Fruit fly (Drosophila melanogaster) whole organism, embryonic: Measurements from ENCODE around the gene Atf3.
A peak's percentile ranks its signal among the peaks of the same experiment; 100 is the strongest.

Source experiments
- Abd-B ChIP-seq: fragments of 200-800 bp; sonication (Bioruptor generic); optimal IDR thresholded peaks from 2 replicates; lab custom pipeline; 2018; ENCODE audit warnings: missing biosample characterization, mild to moderate bottlenecking, missing genetic modification characterization, moderate library complexity
- CG10321 ChIP-seq: fragments of 200-800 bp; sonication (Bioruptor generic); IDR thresholded peaks from 2 replicates; pipeline ENCODE4 v1.3.6; 2022; ENCODE audit warnings: missing biosample characterization, missing genetic modification characterization
- CG1647 ChIP-seq: fragments of 200-800 bp; sonication (Bioruptor generic); optimal IDR thresholded peaks from 3 replicates; lab custom pipeline; 2016; ENCODE audit warnings: missing biosample characterization, missing genetic modification characterization
- CG18262 ChIP-seq: fragments of 200-800 bp; optimal IDR thresholded peaks from 3 replicates; lab custom pipeline; 2019; ENCODE audit warnings: missing biosample characterization, mild to moderate bottlenecking, missing genetic modification characterization, moderate library complexity
- CG1832 ChIP-seq: fragments of 200-800 bp; sonication (Bioruptor generic); optimal IDR thresholded peaks from 2 replicates; lab custom pipeline; 2017; ENCODE audit warnings: missing biosample characterization, mild to moderate bottlenecking, missing genetic modification characterization, inconsistent platforms
- CG31224 ChIP-seq: fragments of 200-800 bp; sonication (Bioruptor generic); IDR thresholded peaks from 2 replicates; pipeline ENCODE4 v1.3.6; 2022; ENCODE audit warnings: missing biosample characterization, missing genetic modification characterization
- CG4360 ChIP-seq: fragments of 200-800 bp; sonication (Bioruptor generic); IDR thresholded peaks from 2 replicates; pipeline ENCODE4 v1.3.6; 2022; ENCODE audit warnings: missing biosample characterization, missing genetic modification characterization
- CG4854 ChIP-seq: fragments of 200-800 bp; sonication (Bioruptor generic); optimal IDR thresholded peaks from 2 replicates; lab custom pipeline; 2016; ENCODE audit warnings: missing biosample characterization, missing genetic modification characterization, inconsistent platforms
- CG5180 ChIP-seq: fragments of 200-800 bp; sonication (Bioruptor generic); optimal IDR thresholded peaks from 3 replicates; lab custom pipeline; 2017; ENCODE audit warnings: missing biosample characterization, missing genetic modification characterization, mild to moderate bottlenecking, moderate library complexity, missing genetic modification reagents
- CG5245 ChIP-seq: fragments of 200-800 bp; sonication (Bioruptor generic); optimal IDR thresholded peaks from 3 replicates; lab custom pipeline; 2016; ENCODE audit warnings: missing biosample characterization, missing genetic modification characterization
- CG6272 ChIP-seq: fragments of 200-800 bp; sonication (Bioruptor generic); IDR thresholded peaks from 2 replicates; pipeline ENCODE4 v1.3.6; 2022; ENCODE audit warnings: missing biosample characterization, missing genetic modification characterization
- CG6683 ChIP-seq: fragments of 200-800 bp; sonication (Bioruptor generic); optimal IDR thresholded peaks from 2 replicates; lab custom pipeline; 2017; ENCODE audit warnings: missing biosample characterization, mild to moderate bottlenecking, missing genetic modification characterization, missing genetic modification reagents
- CG6689 ChIP-seq: fragments of 200-800 bp; sonication (Bioruptor generic); IDR thresholded peaks from 2 replicates; pipeline ENCODE4 v1.3.6; 2022; ENCODE audit warnings: missing biosample characterization, missing genetic modification characterization
- CG6765 ChIP-seq: fragments of 200-800 bp; sonication (Bioruptor generic); optimal IDR thresholded peaks from 3 replicates; lab custom pipeline; 2017; ENCODE audit warnings: missing biosample characterization, mild to moderate bottlenecking, missing genetic modification characterization
- CG7928 ChIP-seq: fragments of 200-800 bp; sonication (Bioruptor generic); optimal IDR thresholded peaks from 2 replicates; lab custom pipeline; 2017; ENCODE audit warnings: missing biosample characterization, mild to moderate bottlenecking, missing genetic modification characterization
- CG8765 ChIP-seq: fragments of 200-800 bp; sonication (Bioruptor generic); IDR thresholded peaks from 2 replicates; pipeline ENCODE4 v1.3.6; 2022; ENCODE audit warnings: missing biosample characterization, missing genetic modification characterization
- CG9876 ChIP-seq: fragments of 200-800 bp; sonication (Bioruptor generic); optimal IDR thresholded peaks from 2 replicates; lab custom pipeline; 2016; ENCODE audit warnings: missing biosample characterization, missing genetic modification characterization
- D19A ChIP-seq: fragments of 200-800 bp; optimal IDR thresholded peaks from 3 replicates; lab custom pipeline; 2019; ENCODE audit warnings: missing biosample characterization, mild to moderate bottlenecking, missing genetic modification characterization, moderate library complexity
- Deaf1 ChIP-seq: fragments of 200-800 bp; optimal IDR thresholded peaks from 3 replicates; lab custom pipeline; 2019; ENCODE audit warnings: missing biosample characterization, mild to moderate bottlenecking, missing genetic modification characterization, moderate library complexity
- E2f2 ChIP-seq: fragments of 200-800 bp; sonication (Bioruptor generic); IDR thresholded peaks from 2 replicates; pipeline ENCODE4 v1.3.6; 2022; ENCODE audit warnings: missing biosample characterization, missing genetic modification characterization
- ERR ChIP-seq: fragments of 200-800 bp; sonication (Bioruptor generic); optimal IDR thresholded peaks from 2 replicates; lab custom pipeline; 2016; ENCODE audit warnings: missing biosample characterization, missing genetic modification characterization
- Ets65A ChIP-seq: fragments of 200-800 bp; sonication (Bioruptor generic); peaks from one replicate; lab custom pipeline; 2016; ENCODE audit warnings: missing biosample characterization, missing genetic modification characterization
- Hmr ChIP-seq: fragments of 200-800 bp; sonication (Bioruptor generic); optimal IDR thresholded peaks from 3 replicates; lab custom pipeline; 2017; ENCODE audit warnings: mild to moderate bottlenecking, missing biosample characterization, missing genetic modification reagents, missing genetic modification characterization
- Lim3 ChIP-seq: fragments of 200-800 bp; sonication (Bioruptor generic); IDR thresholded peaks from 2 replicates; pipeline ENCODE4 v1.3.6; 2022; ENCODE audit warnings: missing biosample characterization, missing genetic modification characterization
- Nf-YC ChIP-seq: fragments of 200-800 bp; optimal IDR thresholded peaks from 3 replicates; lab custom pipeline; 2019; ENCODE audit warnings: missing biosample characterization, mild to moderate bottlenecking, missing genetic modification characterization, moderate library complexity
- NfI ChIP-seq: fragments of 200-800 bp; sonication (Bioruptor generic); optimal IDR thresholded peaks from 3 replicates; lab custom pipeline; 2018; ENCODE audit warnings: missing biosample characterization, mild to moderate bottlenecking, missing genetic modification characterization, moderate library complexity
- PHDP ChIP-seq: fragments of 200-800 bp; sonication (Bioruptor generic); optimal IDR thresholded peaks from 3 replicates; lab custom pipeline; 2018; ENCODE audit warnings: missing biosample characterization, mild to moderate bottlenecking, missing genetic modification characterization, moderate library complexity
- Stat92E ChIP-seq, 3 experiments: fragments of >200 bp in 2 of 3; fragments of 200-800 bp in 1 of 3; sonication (Bioruptor generic) in 1 of 3; optimal IDR thresholded peaks; 2 replicates each; lab custom pipeline; 2017 to 2019; ENCODE audit warnings: missing biosample characterization in 3 of 3, missing genetic modification characterization in 3 of 3, mild to moderate bottlenecking in 1 of 3, moderate library complexity in 1 of 3
- btn ChIP-seq: fragments of 200-800 bp; sonication (Bioruptor generic); optimal IDR thresholded peaks from 2 replicates; lab custom pipeline; 2016; ENCODE audit warnings: missing biosample characterization, missing genetic modification characterization
- chif ChIP-seq, 2 experiments: fragments of 200-800 bp; sonication (Bioruptor generic); optimal IDR thresholded peaks; 3 replicates each; lab custom pipeline; 2016; ENCODE audit warnings: missing biosample characterization in 2 of 2, missing genetic modification characterization in 2 of 2
- croc ChIP-seq: fragments of 200-800 bp; sonication (Bioruptor generic); conservative IDR thresholded peaks from 3 replicates; pipeline ENCODE4 v1.3.6; 2022; ENCODE audit warnings: missing biosample characterization, missing genetic modification characterization
- dan ChIP-seq: fragments of 200-800 bp; sonication (Bioruptor generic); IDR thresholded peaks from 2 replicates; pipeline ENCODE4 v1.3.6; 2022; ENCODE audit warnings: missing biosample characterization, missing genetic modification characterization
- danr ChIP-seq: fragments of 200-800 bp; sonication (Bioruptor generic); IDR thresholded peaks from 2 replicates; pipeline ENCODE4 v1.3.6; 2022; ENCODE audit warnings: missing biosample characterization, missing genetic modification characterization
- exex ChIP-seq: fragments of 200-800 bp; sonication (Bioruptor generic); optimal IDR thresholded peaks from 4 replicates; lab custom pipeline; 2018; ENCODE audit warnings: missing biosample characterization, mild to moderate bottlenecking, missing genetic modification characterization, moderate library complexity
- grau ChIP-seq: fragments of 200-800 bp; optimal IDR thresholded peaks from 3 replicates; lab custom pipeline; 2019; ENCODE audit warnings: missing biosample characterization, mild to moderate bottlenecking, missing genetic modification characterization, moderate library complexity
- h ChIP-seq: fragments of >200 bp; optimal IDR thresholded peaks from 2 replicates; lab custom pipeline; 2017
- her ChIP-seq: fragments of 200-800 bp; sonication (Bioruptor generic); optimal IDR thresholded peaks from 2 replicates; lab custom pipeline; 2016; ENCODE audit warnings: missing biosample characterization, missing genetic modification characterization
- hkb ChIP-seq, 2 experiments: fragments of 200-800 bp in 1 of 2; fragments of >200 bp in 1 of 2; sonication (Bioruptor generic) in 1 of 2; IDR thresholded peaks in 1 of 2; optimal IDR thresholded peaks in 1 of 2; 2 replicates each; pipeline versions ENCODE4 v1.3.6 to Lab custom; 2017 to 2022; ENCODE audit warnings: missing biosample characterization in 1 of 2, missing genetic modification characterization in 1 of 2
- jumu ChIP-seq: fragments of 200-800 bp; sonication (Bioruptor generic); optimal IDR thresholded peaks from 3 replicates; lab custom pipeline; 2016; ENCODE audit warnings: missing biosample characterization, missing genetic modification characterization
- kni ChIP-seq: fragments of 200-800 bp; sonication (Bioruptor generic); optimal IDR thresholded peaks from 3 replicates; lab custom pipeline; 2017; ENCODE audit warnings: mild to moderate bottlenecking, missing biosample characterization, missing genetic modification reagents, missing genetic modification characterization
- knrl ChIP-seq: fragments of 200-800 bp; sonication (Bioruptor generic); IDR thresholded peaks from 3 replicates; pipeline ENCODE4 v1.3.6; 2022; ENCODE audit warnings: missing biosample characterization, missing genetic modification characterization; ENCODE audit not compliant: partially characterized antibody
- luna ChIP-seq: fragments of 200-800 bp; sonication (Bioruptor generic); optimal IDR thresholded peaks from 2 replicates; lab custom pipeline; 2016; ENCODE audit warnings: missing biosample characterization, missing genetic modification characterization
- odd ChIP-seq: fragments of 200-800 bp; sonication (Bioruptor generic); optimal IDR thresholded peaks from 2 replicates; lab custom pipeline; 2017; ENCODE audit warnings: missing biosample characterization, mild to moderate bottlenecking, missing genetic modification characterization
- p53 ChIP-seq: fragments of 200-800 bp; sonication (Bioruptor generic); optimal IDR thresholded peaks from 2 replicates; lab custom pipeline; 2016; ENCODE audit warnings: missing biosample characterization, missing genetic modification characterization
- pfk ChIP-seq: fragments of 200-800 bp; sonication (Bioruptor generic); optimal IDR thresholded peaks from 2 replicates; lab custom pipeline; 2018; ENCODE audit warnings: missing biosample characterization, mild to moderate bottlenecking, missing genetic modification characterization, moderate library complexity
- prd ChIP-seq, 3 experiments: fragments of >200 bp in 2 of 3; fragments of 200-800 bp in 1 of 3; sonication (Bioruptor generic) in 1 of 3; optimal IDR thresholded peaks in 2 of 3; IDR thresholded peaks in 1 of 3; 2 replicates in 2 of 3; 3 replicates in 1 of 3; pipeline versions ENCODE4 v1.3.6 to Lab custom; 2017 to 2022; ENCODE audit warnings: missing biosample characterization in 1 of 3, missing genetic modification characterization in 1 of 3
- slou ChIP-seq: fragments of 200-800 bp; sonication (Bioruptor generic); optimal IDR thresholded peaks from 3 replicates; lab custom pipeline; 2016; ENCODE audit warnings: missing biosample characterization, missing genetic modification characterization
- sug ChIP-seq: fragments of 200-800 bp; optimal IDR thresholded peaks from 2 replicates; lab custom pipeline; 2019; ENCODE audit warnings: missing biosample characterization, mild to moderate bottlenecking, missing genetic modification characterization, moderate library complexity
- tin ChIP-seq: fragments of 200-800 bp; sonication (Bioruptor generic); optimal IDR thresholded peaks from 3 replicates; lab custom pipeline; 2016; ENCODE audit warnings: missing biosample characterization, missing genetic modification characterization
- toy ChIP-seq: fragments of 200-800 bp; sonication (Bioruptor generic); IDR thresholded peaks from 2 replicates; pipeline ENCODE4 v1.3.6; 2022; ENCODE audit warnings: missing biosample characterization, missing genetic modification characterization
- vvl ChIP-seq: fragments of 200-800 bp; sonication (Bioruptor generic); IDR thresholded peaks from 2 replicates; pipeline ENCODE4 v1.3.6; 2022; ENCODE audit warnings: missing biosample characterization, missing genetic modification characterization

Gene Atf3

DNA sequence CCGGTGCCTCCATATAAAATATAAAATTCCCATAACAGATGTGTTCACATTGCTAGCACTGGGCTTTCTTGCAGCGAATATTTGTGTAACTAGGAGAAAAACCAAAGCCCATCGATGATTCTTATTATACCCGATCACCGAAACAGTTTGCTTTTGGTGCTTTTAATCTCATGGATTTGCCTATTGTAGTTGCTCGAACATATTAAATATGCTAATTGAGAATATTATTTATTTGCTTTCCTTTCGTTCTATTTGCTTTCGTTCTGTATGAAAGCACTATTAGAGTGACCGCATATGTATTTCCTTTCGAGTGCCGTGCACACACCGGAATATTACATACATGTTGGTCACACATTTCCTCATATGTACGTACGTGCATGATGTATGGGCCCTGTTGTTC lies 4.4 kb downstream of the Atf3 start (continued):
- no peak for TF ChIP-seq ERR (GFP tag; lab: Kevin White, UChicago)
- TF ChIP-seq Ets65A, result peak; percentile 89
- TF ChIP-seq btn (GFP tag; lab: Kevin White, UChicago), result no peak
- TF ChIP-seq danr (GFP tag; lab: Robert Waterston, UW), result no peak
- TF ChIP-seq exex, result no peak
- no peak; the same call in 1 of the 2 replicates for TF ChIP-seq CG6272 (GFP tag; lab: Robert Waterston, UW)
- TF ChIP-seq D19A (tag; lab: Kevin White, UChicago), result no peak
- TF ChIP-seq h (lab: Kevin White, UChicago), result no peak
- 0 out of 3 replicates have a peak, but pooled peaks have one; percentile 29 for TF ChIP-seq croc (GFP tag; lab: Robert Waterston, UW)
- TF ChIP-seq grau (tag; lab: Kevin White, UChicago), result peak; percentile 68
- TF ChIP-seq CG8765 (GFP tag; lab: Robert Waterston, UW), result no peak
- TF ChIP-seq luna, result no peak
- peak; percentile 55 for TF ChIP-seq CG18262 (tag; lab: Kevin White, UChicago)
- TF ChIP-seq knrl, result no peak
- TF ChIP-seq CG31224, result 0 out of 2 replicates have a peak, but pooled peaks have one; percentile 30
- no peak for TF ChIP-seq tin (GFP tag; lab: Kevin White, UChicago)
- no peak for TF ChIP-seq prd (optimal IDR thresholded peaks at IDR 0.05; lab: Kevin White, UChicago)
- peak; percentile 50; the same call in 2 of the 3 replicates for TF ChIP-seq prd (GFP tag; IDR thresholded peaks at IDR 0.05; lab: Robert Waterston, UW)
- no peak for TF ChIP-seq toy (GFP tag; lab: Robert Waterston, UW)
- TF ChIP-seq sug (tag; lab: Kevin White, UChicago), result peak; percentile 49
- TF ChIP-seq Nf-YC (tag; lab: Kevin White, UChicago), result peak; percentile 25
- no peak for TF ChIP-seq CG10321 (GFP tag; lab: Robert Waterston, UW)
- no peak for TF ChIP-seq p53 (GFP tag; lab: Kevin White, UChicago)
- TF ChIP-seq CG5180 (GFP tag; lab: Kevin White, UChicago), result peak; percentile 32
- peak; percentile 61 for TF ChIP-seq Hmr (GFP tag; lab: Kevin White, UChicago)
- no peak for TF ChIP-seq CG1832 (GFP tag; lab: Kevin White, UChicago)
- TF ChIP-seq PHDP (tag; lab: Kevin White, UChicago), result peak; percentile 27
- peak; percentile 39 for TF ChIP-seq Abd-B
- TF ChIP-seq odd (GFP tag; lab: Kevin White, UChicago), result peak; percentile 44
- TF ChIP-seq dan, result no peak
- no peak for TF ChIP-seq hkb (optimal IDR thresholded peaks at IDR 0.05; lab: Kevin White, UChicago)
- peak; percentile 17; the same call in 1 of the 2 replicates for TF ChIP-seq hkb (GFP tag; IDR thresholded peaks at IDR 0.05; lab: Robert Waterston, UW)
- no peak for TF ChIP-seq jumu (GFP tag; lab: Kevin White, UChicago)
- peak; percentile 58 for TF ChIP-seq NfI (GFP tag; lab: Kevin White, UChicago)
- peak; percentile 51; the same call in 1 of the 2 replicates for TF ChIP-seq CG6689 (GFP tag; lab: Robert Waterston, UW)
- no peak for TF ChIP-seq Lim3 (GFP tag; lab: Robert Waterston, UW)
- TF ChIP-seq CG6765 (GFP tag; lab: Kevin White, UChicago), result peak; percentile 43
- TF ChIP-seq CG5245 (GFP tag; lab: Kevin White, UChicago), result no peak
- TF ChIP-seq CG1647 (GFP tag; lab: Kevin White, UChicago), result peak; percentile 1
- TF ChIP-seq Deaf1 (tag; lab: Kevin White, UChicago), result no peak
- TF ChIP-seq CG4360, result no peak
- TF ChIP-seq vvl (GFP tag; lab: Robert Waterston, UW), result peak; percentile 38; the same call in 1 of the 2 replicates
- TF ChIP-seq CG7928 (GFP tag; lab: Kevin White, UChicago), result peak; percentile 5
- TF ChIP-seq Stat92E (GFP tag; optimal IDR thresholded peaks at IDR 0.05; lab: Kevin White, UChicago), result no peak
- TF ChIP-seq CG4854 (GFP tag; lab: Kevin White, UChicago), result no peak
- TF ChIP-seq her (GFP tag; lab: Kevin White, UChicago), result no peak
- no peak for TF ChIP-seq pfk (GFP tag; lab: Kevin White, UChicago)
- peak; percentile 12 for TF ChIP-seq CG6683
- TF ChIP-seq CG9876 (GFP tag; lab: Kevin White, UChicago), result no peak
- TF ChIP-seq kni (GFP tag; lab: Kevin White, UChicago), result peak; percentile 63
- no peak for TF ChIP-seq slou (GFP tag; lab: Kevin White, UChicago)
- TF ChIP-seq E2f2 (GFP tag; lab: Robert Waterston, UW), result no peak
- no peak for TF ChIP-seq chif (GFP tag; optimal IDR thresholded peaks at IDR 0.05; lab: Kevin White, UChicago)
